Worm (Caenorhabditis elegans) whole organism, L4 larva: ENCODE data around the gene ets-9.

ENCODE experiments used
- F10B5.3 ChIP-seq: sonication (generic microtip); optimal IDR thresholded peaks from 2 replicates; lab custom pipeline; 2016; ENCODE audit warnings: mild to moderate bottlenecking, missing genetic modification characterization, missing compliant biosample characterization
- F37D6.2 ChIP-seq: sonication (generic microtip); optimal IDR thresholded peaks from 2 replicates; lab custom pipeline; 2016; ENCODE audit warnings: mild to moderate bottlenecking, missing genetic modification characterization, missing compliant biosample characterization
- F44E2.7 ChIP-seq: fragments of 200-800 bp; sonication (Bioruptor generic); IDR thresholded peaks from 2 replicates; pipeline ENCODE4 v2.1.2; 2022; ENCODE audit warnings: missing genetic modification characterization, missing compliant biosample characterization
- R02D3.7 ChIP-seq: fragments of 150-350 bp; sonication (generic microtip); optimal IDR thresholded peaks from 3 replicates; lab custom pipeline; 2014; ENCODE audit warnings: missing biosample characterization, missing genetic modification characterization
- Y105C5A.15 ChIP-seq: fragments of 200-800 bp; sonication (Bioruptor generic); IDR thresholded peaks from 2 replicates; pipeline ENCODE4 v1.3.6; 2022; ENCODE audit warnings: missing genetic modification characterization, missing compliant biosample characterization
- Y75B8A.6 ChIP-seq: fragments of 200-800 bp; sonication (Bioruptor generic); IDR thresholded peaks from 2 replicates; pipeline ENCODE4 v1.3.6; 2022; ENCODE audit warnings: missing genetic modification reagents, missing genetic modification characterization, missing compliant biosample characterization
- ZK337.2 ChIP-seq: fragments of 200-800 bp; sonication (Bioruptor generic); IDR thresholded peaks from 2 replicates; pipeline ENCODE4 v1.3.6; 2022; ENCODE audit warnings: missing genetic modification reagents, missing genetic modification characterization, missing compliant biosample characterization
- ZK546.5 ChIP-seq, 2 experiments: sonication (generic microtip); optimal IDR thresholded peaks; 2 replicates each; lab custom pipeline; 2017; ENCODE audit warnings: missing biosample characterization in 2 of 2, missing genetic modification characterization in 2 of 2
- aha-1 ChIP-seq: fragments of 150-350 bp; peaks from one replicate; lab custom pipeline; 2014; ENCODE audit warnings: missing biosample characterization, missing genetic modification characterization
- ama-1 ChIP-seq: fragments of 150-350 bp; optimal IDR thresholded peaks from 2 replicates; lab custom pipeline; 2014; ENCODE audit warnings: inconsistent platforms, mixed read lengths
- ceh-44 ChIP-seq: fragments of 200-800 bp; sonication (Bioruptor generic); IDR thresholded peaks from 2 replicates; pipeline ENCODE4 v1.3.6; 2022; ENCODE audit warnings: missing genetic modification reagents, missing genetic modification characterization, missing compliant biosample characterization
- ceh-62 ChIP-seq: sonication (generic microtip); optimal IDR thresholded peaks from 2 replicates; lab custom pipeline; 2017; ENCODE audit warnings: missing biosample characterization, missing genetic modification characterization
- ceh-82 ChIP-seq: sonication (generic microtip); optimal IDR thresholded peaks from 2 replicates; lab custom pipeline; 2017; ENCODE audit warnings: missing biosample characterization, missing genetic modification characterization
- ces-1 ChIP-seq: fragments of 150-350 bp; sonication (generic microtip); optimal IDR thresholded peaks from 4 replicates; lab custom pipeline; 2014; ENCODE audit warnings: missing biosample characterization, missing genetic modification reagents, missing genetic modification characterization
- cey-2 ChIP-seq: sonication (generic microtip); optimal IDR thresholded peaks from 3 replicates; lab custom pipeline; 2017; ENCODE audit warnings: missing genetic modification characterization, mild to moderate bottlenecking, missing compliant biosample characterization, antibody characterized with exemption, borderline replicate concordance; ENCODE audit not compliant: insufficient read depth
- ctbp-1 ChIP-seq: fragments of 200-800 bp; sonication (Bioruptor generic); IDR thresholded peaks from 2 replicates; pipeline ENCODE4 v1.3.6; 2022; ENCODE audit warnings: missing genetic modification reagents, missing genetic modification characterization, missing compliant biosample characterization
- dmd-6 ChIP-seq: fragments of 200-800 bp; sonication (Bioruptor generic); IDR thresholded peaks from 2 replicates; pipeline ENCODE4 v1.3.6; 2022; ENCODE audit warnings: missing genetic modification reagents, missing genetic modification characterization, missing compliant biosample characterization
- dmd-8 ChIP-seq: fragments of 200-800 bp; sonication (Bioruptor generic); IDR thresholded peaks from 2 replicates; pipeline ENCODE4 v1.3.6; 2022; ENCODE audit warnings: missing genetic modification characterization, missing compliant biosample characterization
- egl-27 ChIP-seq: sonication (generic microtip); optimal IDR thresholded peaks from 3 replicates; lab custom pipeline; 2017; ENCODE audit warnings: missing biosample characterization, missing genetic modification reagents, missing genetic modification characterization
- egl-43 ChIP-seq: fragments of 200-800 bp; sonication (Bioruptor generic); IDR thresholded peaks from 2 replicates; pipeline ENCODE4 v1.3.6; 2022; ENCODE audit warnings: missing genetic modification reagents, missing genetic modification characterization, missing compliant biosample characterization
- fkh-10 ChIP-seq: fragments of 150-350 bp; optimal IDR thresholded peaks from 2 replicates; lab custom pipeline; 2014; ENCODE audit warnings: missing biosample characterization, missing genetic modification reagents, missing genetic modification characterization
- hlh-30 ChIP-seq: sonication (generic microtip); optimal IDR thresholded peaks from 2 replicates; lab custom pipeline; 2017; ENCODE audit warnings: antibody characterized with exemption, mild to moderate bottlenecking, missing genetic modification characterization, missing compliant biosample characterization; ENCODE audit not compliant: insufficient read depth
- hmg-1.1 ChIP-seq: fragments of 200-800 bp; sonication (Bioruptor generic); IDR thresholded peaks from 2 replicates; pipeline ENCODE4 v1.3.6; 2022; ENCODE audit warnings: missing genetic modification reagents, missing genetic modification characterization, missing compliant biosample characterization
- jun-1 ChIP-seq: fragments of 150-350 bp; optimal IDR thresholded peaks from 2 replicates; lab custom pipeline; 2014; ENCODE audit warnings: missing biosample characterization, missing genetic modification reagents, missing genetic modification characterization
- lin-13 ChIP-seq: fragments of 150-350 bp; optimal IDR thresholded peaks from 2 replicates; lab custom pipeline; 2014; ENCODE audit warnings: missing biosample characterization, missing genetic modification reagents, missing genetic modification characterization
- mdl-1 ChIP-seq, 2 experiments: fragments of 150-350 bp in 1 of 2; sonication (generic microtip) in 1 of 2; optimal IDR thresholded peaks; 2 replicates each; lab custom pipeline; 2014 to 2017; ENCODE audit warnings: missing biosample characterization in 2 of 2, missing genetic modification characterization in 2 of 2
- mxl-2 ChIP-seq: fragments of 200-800 bp; sonication (Bioruptor generic); conservative IDR thresholded peaks from 2 replicates; pipeline ENCODE4 v1.3.6; 2022; ENCODE audit warnings: missing genetic modification reagents, missing genetic modification characterization, missing compliant biosample characterization
- nhr-102 ChIP-seq: sonication (generic microtip); optimal IDR thresholded peaks from 2 replicates; lab custom pipeline; 2016; ENCODE audit warnings: mild to moderate bottlenecking, missing genetic modification characterization, moderate library complexity, missing compliant biosample characterization
- nhr-111 ChIP-seq: fragments of 200-800 bp; sonication (Bioruptor generic); optimal IDR thresholded peaks from 2 replicates; lab custom pipeline; 2018; ENCODE audit warnings: mild to moderate bottlenecking, missing genetic modification characterization, missing compliant biosample characterization
- nhr-237 ChIP-seq: sonication (generic microtip); optimal IDR thresholded peaks from 2 replicates; lab custom pipeline; 2017; ENCODE audit warnings: missing biosample characterization, missing genetic modification characterization
- nhr-42 ChIP-seq: fragments of 200-800 bp; sonication (Bioruptor generic); IDR thresholded peaks from 2 replicates; pipeline ENCODE4 v1.3.6; 2022; ENCODE audit warnings: missing genetic modification characterization, missing compliant biosample characterization
- nhr-48 ChIP-seq: sonication (generic microtip); optimal IDR thresholded peaks from 2 replicates; lab custom pipeline; 2016; ENCODE audit warnings: mild to moderate bottlenecking, missing genetic modification characterization, missing compliant biosample characterization
- nhr-6 ChIP-seq: fragments of 150-350 bp; optimal IDR thresholded peaks from 2 replicates; lab custom pipeline; 2014; ENCODE audit warnings: missing biosample characterization, missing genetic modification characterization
- php-3 ChIP-seq: fragments of 200-800 bp; sonication (Bioruptor generic); IDR thresholded peaks from 2 replicates; pipeline ENCODE4 v1.3.6; 2022; ENCODE audit warnings: missing genetic modification reagents, missing genetic modification characterization, missing compliant biosample characterization
- pqm-1 ChIP-seq: sonication (generic microtip); optimal IDR thresholded peaks from 2 replicates; lab custom pipeline; 2017; ENCODE audit warnings: missing biosample characterization, missing genetic modification characterization
- saeg-2 ChIP-seq: fragments of 200-800 bp; sonication (Bioruptor generic); IDR thresholded peaks from 2 replicates; pipeline ENCODE4 v1.3.6; 2022; ENCODE audit warnings: missing genetic modification reagents, missing genetic modification characterization, missing compliant biosample characterization
- snpc-1.2 ChIP-seq: fragments of 200-800 bp; sonication (Bioruptor generic); IDR thresholded peaks from 2 replicates; pipeline ENCODE4 v1.3.6; 2022; ENCODE audit warnings: missing genetic modification reagents, missing genetic modification characterization, missing compliant biosample characterization
- snpc-4 ChIP-seq: fragments of 150-350 bp; optimal IDR thresholded peaks from 2 replicates; lab custom pipeline; 2014; ENCODE audit warnings: missing biosample characterization, missing genetic modification characterization
- tra-1 ChIP-seq: fragments of 200-800 bp; sonication (Bioruptor generic); IDR thresholded peaks from 2 replicates; pipeline ENCODE4 v1.3.6; 2022; ENCODE audit warnings: missing genetic modification reagents, missing genetic modification characterization, missing compliant biosample characterization
- unc-39 ChIP-seq: sonication (generic microtip); optimal IDR thresholded peaks from 2 replicates; lab custom pipeline; 2017; ENCODE audit warnings: missing biosample characterization, missing genetic modification characterization
- unc-62 ChIP-seq, 3 experiments: fragments of 150-350 bp in 1 of 3; sonication (generic microtip); optimal IDR thresholded peaks in 2 of 3; peaks in 1 of 3; 1 replicate in 1 of 3; 2 replicates in 2 of 3; lab custom pipeline; 2014 to 2017; ENCODE audit warnings: missing biosample characterization in 3 of 3, missing genetic modification characterization in 3 of 3, missing genetic modification reagents in 3 of 3, missing genotype in 1 of 3
- vab-7 ChIP-seq: fragments of 200-800 bp; sonication (Bioruptor generic); IDR thresholded peaks from 2 replicates; pipeline ENCODE4 v1.3.6; 2022; ENCODE audit warnings: missing genetic modification reagents, missing genetic modification characterization, missing compliant biosample characterization
- zag-1 ChIP-seq: fragments of 150-350 bp; optimal IDR thresholded peaks from 2 replicates; lab custom pipeline; 2014; ENCODE audit warnings: missing biosample characterization, missing genetic modification characterization
- zfp-3 ChIP-seq: fragments of 200-800 bp; sonication (Bioruptor generic); conservative IDR thresholded peaks from 2 replicates; pipeline ENCODE4 v1.3.6; 2022; ENCODE audit warnings: missing genetic modification reagents, missing genetic modification characterization, missing compliant biosample characterization
- ztf-11 ChIP-seq: fragments of 150-350 bp; optimal IDR thresholded peaks from 2 replicates; lab custom pipeline; 2014; ENCODE audit warnings: missing biosample characterization, missing genetic modification characterization

The ets-9 gene

DNA sequence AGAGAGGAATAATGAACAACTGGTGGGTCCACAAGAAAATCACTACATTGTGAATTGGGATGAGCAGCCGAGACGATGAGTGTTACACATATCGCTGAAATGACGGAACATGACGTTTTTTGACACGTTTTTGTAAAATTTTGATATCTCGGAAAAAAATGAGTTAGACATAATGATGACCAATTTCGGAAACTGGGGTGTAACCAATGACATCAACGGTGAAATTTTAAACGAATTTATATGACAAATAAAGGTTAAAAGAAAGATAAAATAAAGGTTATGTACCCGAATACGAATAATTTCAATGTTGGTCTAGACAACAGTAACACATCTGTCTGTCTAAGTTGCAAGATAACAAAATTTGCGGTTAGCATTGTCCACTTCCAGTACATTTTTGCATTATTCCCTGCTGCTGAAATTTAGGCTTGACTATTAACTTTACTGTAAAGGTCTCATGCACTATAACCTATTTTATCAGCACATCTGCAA is at the start of gene ets-9, which contains the start of gene twk-28:
Gene ets-9 (plus strand): TSS at position 410 of the 489 bp plus-strand sequence.
Gene twk-28 (minus strand): TSS at position 51 of the 489 bp plus-strand sequence.
- TF ChIP-seq aha-1 (tag; lab: Kevin White, UChicago) (peak; percentile 89), unc-62 (GFP tag; optimal IDR thresholded peaks at IDR 0.05 in 1 of 2; lab: Kevin White, UChicago) (peak in 1 of 2 experiments; percentile 95), unc-62 (tag; optimal IDR thresholded peaks at IDR 0.05; lab: Kevin White, UChicago) (no peak), ceh-62 (tag; lab: Kevin White, UChicago) (no peak), snpc-4 (tag; lab: Kevin White, UChicago) (no peak), egl-43 (no peak)

- TF ChIP-seq nhr-111 (no peak), aha-1 (tag; lab: Kevin White, UChicago) (peak; percentile 39)
These were observed 43.8 kb upstream of the ets-9 start, which contains the start of gene rab-37 for ce11 chrX:4235752-4236151. TSS of gene rab-37 (minus strand) at chrX:4235852.

ce11 chrX:4238971-4239370 is 40.5 kb upstream of the ets-9 start:
- TF ChIP-seq nhr-6 (tag; lab: Kevin White, UChicago): no peak
- no peak for TF ChIP-seq lin-13 (GFP tag; lab: Kevin White, UChicago)
- TF ChIP-seq fkh-10 (GFP tag; lab: Kevin White, UChicago): peak; percentile 18
- TF ChIP-seq ctbp-1 (GFP tag; lab: Robert Waterston, UW): no peak
- TF ChIP-seq ceh-44 (GFP tag; lab: Robert Waterston, UW): no peak
- no peak for TF ChIP-seq ZK337.2 (GFP tag; lab: Robert Waterston, UW)
- TF ChIP-seq tra-1: no peak
- no peak for TF ChIP-seq ceh-82 (tag; lab: Kevin White, UChicago)
- TF ChIP-seq ces-1: peak; percentile 79
- TF ChIP-seq mxl-2 (GFP tag; lab: Robert Waterston, UW): no peak
- TF ChIP-seq egl-27 (tag; lab: Kevin White, UChicago): no peak
- TF ChIP-seq unc-39 (tag; lab: Kevin White, UChicago): no peak
- no peak for TF ChIP-seq F10B5.3 (tag; lab: Kevin White, UChicago)
- TF ChIP-seq mdl-1 (tag; optimal IDR thresholded peaks at IDR 0.05; lab: Kevin White, UChicago): no peak
- TF ChIP-seq hmg-1.1 (GFP tag; lab: Robert Waterston, UW): no peak
- TF ChIP-seq nhr-42 (GFP tag; lab: Robert Waterston, UW): no peak
- no peak for TF ChIP-seq R02D3.7 (tag; lab: Kevin White, UChicago)

DNA sequence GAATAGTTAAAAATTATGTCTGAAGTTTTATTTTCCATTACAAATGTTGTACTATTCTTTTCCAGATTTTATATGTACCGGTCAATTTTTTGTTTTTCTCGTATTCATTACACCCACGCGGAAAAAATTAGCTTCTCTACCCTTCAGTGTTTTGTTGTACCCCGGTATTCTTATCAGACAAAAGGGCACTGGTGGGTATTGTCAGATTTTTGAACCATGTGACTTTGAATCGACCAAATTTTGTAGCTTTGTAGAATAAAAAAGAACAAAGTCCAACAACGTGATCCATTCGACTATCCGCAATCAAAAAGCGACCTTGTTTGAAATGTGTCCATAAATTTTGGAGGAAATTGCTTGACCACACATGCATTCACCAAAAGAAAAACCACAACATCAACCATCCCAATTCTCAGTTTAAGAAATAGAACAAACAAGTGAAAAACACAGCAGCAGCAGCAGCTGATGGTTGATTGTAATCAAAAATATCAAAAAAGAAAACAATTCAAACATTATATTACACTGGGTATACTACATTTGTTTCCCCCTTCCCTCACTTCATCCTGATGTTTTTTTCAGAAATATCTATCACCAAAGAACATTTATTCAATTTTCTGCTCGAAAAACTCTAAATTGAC is 34.9 kb upstream of the ets-9 start:
- TF ChIP-seq php-3 (GFP tag; lab: Robert Waterston, UW): no peak
- TF ChIP-seq dmd-6 (GFP tag; lab: Robert Waterston, UW): peak; percentile 15; the same call in 1 of the 2 replicates
- TF ChIP-seq ZK546.5 (tag; optimal IDR thresholded peaks at IDR 0.05; lab: Kevin White, UChicago): no peak
- no peak for TF ChIP-seq nhr-102 (tag; lab: Kevin White, UChicago)
- no peak for TF ChIP-seq ama-1 (lab: Kevin White, UChicago)
- no peak for TF ChIP-seq jun-1 (tag; lab: Kevin White, UChicago)
- TF ChIP-seq Y105C5A.15 (GFP tag; lab: Robert Waterston, UW): no peak
- no peak for TF ChIP-seq saeg-2
- TF ChIP-seq ztf-11: no peak
- no peak for TF ChIP-seq snpc-1.2 (GFP tag; lab: Robert Waterston, UW)
- TF ChIP-seq nhr-48: peak; percentile 43
- TF ChIP-seq hlh-30 (tag; lab: Kevin White, UChicago): peak; percentile 68
- TF ChIP-seq nhr-237: no peak
- no peak for TF ChIP-seq zag-1 (tag; lab: Kevin White, UChicago)
- no peak for TF ChIP-seq F37D6.2 (tag; lab: Kevin White, UChicago)
- no peak for TF ChIP-seq F44E2.7 (GFP tag; lab: Robert Waterston, UW)
- no peak for TF ChIP-seq zfp-3 (GFP tag; lab: Robert Waterston, UW)
- no peak for TF ChIP-seq cey-2 (tag; lab: Kevin White, UChicago)
- no peak for TF ChIP-seq vab-7
- TF ChIP-seq dmd-8 (GFP tag; lab: Robert Waterston, UW): no peak
- no peak for TF ChIP-seq ceh-82 (tag; lab: Kevin White, UChicago)
- no peak for TF ChIP-seq F10B5.3 (tag; lab: Kevin White, UChicago)
- TF ChIP-seq Y75B8A.6: no peak
- TF ChIP-seq ceh-62 (tag; lab: Kevin White, UChicago): no peak
- TF ChIP-seq pqm-1 (tag; lab: Kevin White, UChicago): no peak
